Worm (Caenorhabditis elegans) whole organism, L2 larva: ENCODE results near the gene C25E10.16.

Experiments used
- ama-1 ChIP-seq: fragments of 150-350 bp; optimal IDR thresholded peaks from 2 replicates; lab custom pipeline; 2018; ENCODE audit warnings: inconsistent platforms
- elt-3 ChIP-seq: sonication (generic microtip); optimal IDR thresholded peaks from 2 replicates; lab custom pipeline; 2017; ENCODE audit warnings: missing biosample characterization, missing genetic modification characterization
- nhr-77 ChIP-seq: fragments of 150-350 bp; optimal IDR thresholded peaks from 2 replicates; lab custom pipeline; 2014; ENCODE audit warnings: missing biosample characterization, missing genetic modification characterization
- sma-9 ChIP-seq, 2 experiments: fragments of 150-350 bp in 1 of 2; sonication (generic microtip) in 1 of 2; optimal IDR thresholded peaks; 2 replicates each; lab custom pipeline; 2014 to 2016; ENCODE audit warnings: missing genetic modification characterization in 2 of 2, mild to moderate bottlenecking in 1 of 2, missing biosample characterization in 1 of 2, missing compliant biosample characterization in 1 of 2, missing genetic modification reagents in 1 of 2, moderate library complexity in 1 of 2

DNA sequence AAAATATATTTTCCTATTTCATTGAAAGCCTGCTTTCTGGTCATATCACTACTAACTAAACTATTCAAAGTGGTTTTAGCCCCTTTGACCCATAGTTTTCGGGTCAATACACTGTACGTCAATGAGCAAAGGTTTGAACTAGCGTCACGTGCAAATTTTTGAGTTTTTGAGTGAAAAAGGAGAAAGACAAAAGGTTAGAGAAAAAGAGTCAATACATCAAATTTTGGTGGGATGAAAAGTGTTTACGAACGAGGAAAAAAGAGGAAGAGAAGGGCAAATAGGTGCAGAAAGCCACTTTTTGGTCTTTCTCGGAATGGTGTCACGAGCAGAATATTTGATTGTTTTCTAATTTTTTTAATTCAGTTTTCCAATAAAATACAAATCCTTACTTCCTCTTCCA lies 16.5 kb upstream of the C25E10.16 start:
- TF ChIP-seq ama-1 (lab: Kevin White, UChicago) = peak; percentile 24
- peak; percentile 60 for TF ChIP-seq sma-9 (GFP tag; optimal IDR thresholded peaks at IDR 0.05; lab: Kevin White, UChicago)
- no peak for TF ChIP-seq sma-9 (tag; optimal IDR thresholded peaks at IDR 0.05; lab: Kevin White, UChicago)
- no peak for TF ChIP-seq elt-3 (tag; lab: Kevin White, UChicago)
- no peak for TF ChIP-seq nhr-77 (tag; lab: Kevin White, UChicago)
